Worm (Caenorhabditis elegans) whole organism, L4 larva: Measurements from ENCODE around the gene ceh-74.

Experiments used
- attf-4 ChIP-seq: sonication (generic microtip); optimal IDR thresholded peaks from 3 replicates; lab custom pipeline; 2017; ENCODE audit warnings: missing biosample characterization, missing genetic modification characterization
- dpl-1 ChIP-seq: fragments of 150-350 bp; optimal IDR thresholded peaks from 2 replicates; lab custom pipeline; 2014; ENCODE audit warnings: missing biosample characterization, missing genetic modification reagents, missing genetic modification characterization
- hif-1 ChIP-seq, 2 experiments: sonication (generic microtip); optimal IDR thresholded peaks; 2 replicates each; lab custom pipeline; 2016 to 2017; ENCODE audit warnings: missing compliant biosample characterization in 2 of 2, missing genetic modification characterization in 2 of 2, missing genetic modification reagents in 2 of 2, missing genotype in 2 of 2, mild to moderate bottlenecking in 1 of 2
- lir-3 ChIP-seq: sonication (generic microtip); optimal IDR thresholded peaks from 2 replicates; lab custom pipeline; 2016; ENCODE audit warnings: mild to moderate bottlenecking, missing genetic modification characterization, missing compliant biosample characterization
- mep-1 ChIP-seq: fragments of 150-350 bp; sonication (generic microtip); optimal IDR thresholded peaks from 3 replicates; lab custom pipeline; 2014; ENCODE audit warnings: missing biosample characterization, missing genetic modification characterization
- mxl-2 ChIP-seq: fragments of 200-800 bp; sonication (Bioruptor generic); conservative IDR thresholded peaks from 2 replicates; pipeline ENCODE4 v1.3.6; 2022; ENCODE audit warnings: missing genetic modification reagents, missing genetic modification characterization, missing compliant biosample characterization
- nhr-237 ChIP-seq: sonication (generic microtip); optimal IDR thresholded peaks from 2 replicates; lab custom pipeline; 2017; ENCODE audit warnings: missing biosample characterization, missing genetic modification characterization
- php-3 ChIP-seq: fragments of 200-800 bp; sonication (Bioruptor generic); IDR thresholded peaks from 2 replicates; pipeline ENCODE4 v1.3.6; 2022; ENCODE audit warnings: missing genetic modification reagents, missing genetic modification characterization, missing compliant biosample characterization
- pqm-1 ChIP-seq: sonication (generic microtip); optimal IDR thresholded peaks from 2 replicates; lab custom pipeline; 2017; ENCODE audit warnings: missing biosample characterization, missing genetic modification characterization
- skn-1 ChIP-seq: fragments of 150-350 bp; optimal IDR thresholded peaks from 2 replicates; lab custom pipeline; 2014; ENCODE audit warnings: missing biosample characterization, missing genetic modification characterization
- ztf-11 ChIP-seq: fragments of 150-350 bp; optimal IDR thresholded peaks from 2 replicates; lab custom pipeline; 2014; ENCODE audit warnings: missing biosample characterization, missing genetic modification characterization

- no peak for TF ChIP-seq mep-1 (tag; lab: Kevin White, UChicago)
- no peak for TF ChIP-seq php-3 (GFP tag; lab: Robert Waterston, UW)
- no peak for TF ChIP-seq hif-1 (tag; optimal IDR thresholded peaks at IDR 0.05; lab: Kevin White, UChicago)
- no peak for TF ChIP-seq attf-4 (tag; lab: Kevin White, UChicago)
- no peak for TF ChIP-seq pqm-1
- no peak for TF ChIP-seq dpl-1
- no peak for TF ChIP-seq lir-3
- TF ChIP-seq ztf-11 (tag; lab: Kevin White, UChicago): no peak
- no peak for TF ChIP-seq nhr-237
- TF ChIP-seq skn-1 (tag; lab: Kevin White, UChicago): no peak
- TF ChIP-seq mxl-2 (GFP tag; lab: Robert Waterston, UW): no peak
Measured at ce11 chrV:14165745-14166144, 12.1 kb upstream of the ceh-74 start.
